Worm (Caenorhabditis elegans) whole organism, late embryonic: Measurements from ENCODE around the gene W01D2.3.
A peak's percentile ranks its signal among the peaks of the same experiment; 100 is the strongest.

Source experiments
- C08G9.2 ChIP-seq: sonication (generic microtip); optimal IDR thresholded peaks from 2 replicates; lab custom pipeline; 2016; ENCODE audit warnings: mild to moderate bottlenecking, missing genetic modification characterization, moderate library complexity, missing compliant biosample characterization
- F13H6.1 ChIP-seq: sonication (generic microtip); optimal IDR thresholded peaks from 2 replicates; lab custom pipeline; 2016; ENCODE audit warnings: missing genetic modification characterization, missing compliant biosample characterization
- K02D7.2 ChIP-seq: sonication (generic microtip); optimal IDR thresholded peaks from 2 replicates; lab custom pipeline; 2017; ENCODE audit warnings: mild to moderate bottlenecking, missing genetic modification characterization, missing compliant biosample characterization
- K09A11.1 ChIP-seq: sonication (generic microtip); optimal IDR thresholded peaks from 2 replicates; lab custom pipeline; 2017; ENCODE audit warnings: antibody characterized with exemption, mild to moderate bottlenecking, missing genetic modification characterization, missing compliant biosample characterization; ENCODE audit not compliant: insufficient read depth
- T23F11.4 ChIP-seq: fragments of 200-800 bp; sonication (Bioruptor generic); optimal IDR thresholded peaks from 2 replicates; lab custom pipeline; 2018; ENCODE audit warnings: mild to moderate bottlenecking, missing genetic modification characterization, missing compliant biosample characterization
- ahr-1 ChIP-seq: sonication (generic microtip); optimal IDR thresholded peaks from 2 replicates; lab custom pipeline; 2016; ENCODE audit warnings: missing genetic modification characterization, missing compliant biosample characterization
- ama-1 ChIP-seq: fragments of 150-350 bp; optimal IDR thresholded peaks from 2 replicates; lab custom pipeline; 2014
- ceh-14 ChIP-seq: sonication (generic microtip); optimal IDR thresholded peaks from 2 replicates; lab custom pipeline; 2016; ENCODE audit warnings: missing genotype, missing genetic modification characterization, missing compliant biosample characterization
- ceh-18 ChIP-seq: sonication (generic microtip); optimal IDR thresholded peaks from 2 replicates; lab custom pipeline; 2016; ENCODE audit warnings: missing genetic modification characterization, missing compliant biosample characterization
- ceh-2 ChIP-seq: sonication (generic microtip); optimal IDR thresholded peaks from 2 replicates; lab custom pipeline; 2016; ENCODE audit warnings: missing genotype, missing genetic modification characterization, missing compliant biosample characterization
- ceh-24 ChIP-seq: sonication (generic microtip); optimal IDR thresholded peaks from 2 replicates; lab custom pipeline; 2016; ENCODE audit warnings: mild to moderate bottlenecking, missing genetic modification characterization, missing compliant biosample characterization
- ceh-30 ChIP-seq: fragments of 150-350 bp; optimal IDR thresholded peaks from 2 replicates; lab custom pipeline; 2014; ENCODE audit warnings: missing biosample characterization, missing genetic modification characterization
- ceh-34 ChIP-seq: sonication (generic microtip); optimal IDR thresholded peaks from 2 replicates; lab custom pipeline; 2016; ENCODE audit warnings: mild to moderate bottlenecking, missing genetic modification characterization, missing compliant biosample characterization
- ceh-45 ChIP-seq: fragments of 200-800 bp; sonication (Bioruptor generic); IDR thresholded peaks from 2 replicates; pipeline ENCODE4 v1.3.6; 2022; ENCODE audit warnings: missing genetic modification reagents, missing genetic modification characterization, missing compliant biosample characterization
- ceh-6 ChIP-seq: fragments of 200-800 bp; sonication (Bioruptor generic); optimal IDR thresholded peaks from 2 replicates; lab custom pipeline; 2018; ENCODE audit warnings: mild to moderate bottlenecking, missing genetic modification characterization, missing compliant biosample characterization
- che-1 ChIP-seq: sonication (generic microtip); optimal IDR thresholded peaks from 2 replicates; lab custom pipeline; 2016; ENCODE audit warnings: mild to moderate bottlenecking, missing genetic modification characterization, missing compliant biosample characterization
- dmd-4 ChIP-seq: sonication (generic microtip); optimal IDR thresholded peaks from 2 replicates; lab custom pipeline; 2016; ENCODE audit warnings: borderline replicate concordance, missing genetic modification characterization, missing compliant biosample characterization
- dve-1 ChIP-seq: sonication (generic microtip); optimal IDR thresholded peaks from 2 replicates; lab custom pipeline; 2017; ENCODE audit warnings: antibody characterized with exemption, mild to moderate bottlenecking, missing genetic modification characterization, missing compliant biosample characterization
- ets-4 ChIP-seq: sonication (generic microtip); optimal IDR thresholded peaks from 2 replicates; lab custom pipeline; 2016; ENCODE audit warnings: missing genetic modification characterization, missing compliant biosample characterization
- eyg-1 ChIP-seq: sonication (generic microtip); optimal IDR thresholded peaks from 2 replicates; lab custom pipeline; 2016; ENCODE audit warnings: missing genotype, missing genetic modification characterization, missing compliant biosample characterization
- fax-1 ChIP-seq: sonication (generic microtip); optimal IDR thresholded peaks from 2 replicates; lab custom pipeline; 2016; ENCODE audit warnings: missing genotype, missing genetic modification characterization, missing compliant biosample characterization
- fkh-10 ChIP-seq: fragments of 150-350 bp; optimal IDR thresholded peaks from 2 replicates; lab custom pipeline; 2014; ENCODE audit warnings: missing biosample characterization, missing genetic modification reagents, missing genetic modification characterization
- hlh-13 ChIP-seq: fragments of 200-800 bp; sonication (Bioruptor generic); optimal IDR thresholded peaks from 2 replicates; lab custom pipeline; 2018; ENCODE audit warnings: mild to moderate bottlenecking, missing genetic modification characterization, missing compliant biosample characterization
- hlh-30 ChIP-seq: sonication (generic microtip); optimal IDR thresholded peaks from 2 replicates; lab custom pipeline; 2017; ENCODE audit warnings: antibody characterized with exemption, missing genetic modification characterization, missing compliant biosample characterization; ENCODE audit not compliant: insufficient read depth
- hlh-6 ChIP-seq: sonication (generic microtip); optimal IDR thresholded peaks from 2 replicates; lab custom pipeline; 2016; ENCODE audit warnings: missing genotype, missing genetic modification characterization, missing compliant biosample characterization
- hlh-8 ChIP-seq: sonication (generic microtip); optimal IDR thresholded peaks from 2 replicates; lab custom pipeline; 2016; ENCODE audit warnings: missing genotype, missing genetic modification characterization, missing compliant biosample characterization
- lim-6 ChIP-seq: sonication (generic microtip); optimal IDR thresholded peaks from 2 replicates; lab custom pipeline; 2016; ENCODE audit warnings: missing genetic modification characterization, missing compliant biosample characterization
- lin-11 ChIP-seq: fragments of 200-800 bp; sonication (Bioruptor generic); optimal IDR thresholded peaks from 2 replicates; lab custom pipeline; 2018; ENCODE audit warnings: mild to moderate bottlenecking, missing genetic modification characterization, missing compliant biosample characterization
- madf-2 ChIP-seq: sonication (generic microtip); optimal IDR thresholded peaks from 2 replicates; lab custom pipeline; 2017; ENCODE audit warnings: missing genetic modification characterization, missing compliant biosample characterization
- nfya-1 ChIP-seq: sonication (generic microtip); optimal IDR thresholded peaks from 2 replicates; lab custom pipeline; 2017; ENCODE audit warnings: missing genetic modification characterization, mild to moderate bottlenecking, missing compliant biosample characterization, antibody characterized with exemption, moderate library complexity
- nhr-11 ChIP-seq: fragments of 150-350 bp; optimal IDR thresholded peaks from 2 replicates; lab custom pipeline; 2014; ENCODE audit warnings: missing biosample characterization, missing genetic modification characterization
- nhr-232 ChIP-seq: sonication (generic microtip); optimal IDR thresholded peaks from 2 replicates; lab custom pipeline; 2016; ENCODE audit warnings: missing genetic modification characterization, missing compliant biosample characterization
- odd-2 ChIP-seq: sonication (generic microtip); optimal IDR thresholded peaks from 2 replicates; lab custom pipeline; 2017; ENCODE audit warnings: antibody characterized with exemption, mild to moderate bottlenecking, missing genetic modification characterization, missing compliant biosample characterization
- pag-3 ChIP-seq: sonication (generic microtip); optimal IDR thresholded peaks from 2 replicates; lab custom pipeline; 2016; ENCODE audit warnings: missing compliant biosample characterization, missing genetic modification characterization, borderline replicate concordance
- pat-9 ChIP-seq: fragments of 200-800 bp; sonication (Bioruptor generic); optimal IDR thresholded peaks from 2 replicates; lab custom pipeline; 2018; ENCODE audit warnings: mild to moderate bottlenecking, missing genetic modification characterization, moderate library complexity, missing compliant biosample characterization
- pax-1 ChIP-seq: fragments of 150-350 bp; optimal IDR thresholded peaks from 2 replicates; lab custom pipeline; 2014; ENCODE audit warnings: missing biosample characterization, missing genetic modification characterization
- pha-2 ChIP-seq: sonication (generic microtip); optimal IDR thresholded peaks from 2 replicates; lab custom pipeline; 2017; ENCODE audit warnings: mild to moderate bottlenecking, missing genetic modification characterization, missing compliant biosample characterization
- pha-4 ChIP-seq: fragments of 150-350 bp; optimal IDR thresholded peaks from 2 replicates; lab custom pipeline; 2018; ENCODE audit warnings: missing biosample characterization, missing genetic modification reagents, missing genetic modification characterization
- pros-1 ChIP-seq: fragments of 150-350 bp; optimal IDR thresholded peaks from 2 replicates; lab custom pipeline; 2014; ENCODE audit warnings: missing biosample characterization, missing genetic modification reagents, missing genetic modification characterization
- ref-2 ChIP-seq: sonication (generic microtip); optimal IDR thresholded peaks from 2 replicates; lab custom pipeline; 2016; ENCODE audit warnings: missing genetic modification characterization, missing compliant biosample characterization
- rnt-1 ChIP-seq: sonication (generic microtip); optimal IDR thresholded peaks from 2 replicates; lab custom pipeline; 2016; ENCODE audit warnings: missing genetic modification characterization, missing compliant biosample characterization
- sdc-2 ChIP-seq: sonication (generic microtip); optimal IDR thresholded peaks from 2 replicates; lab custom pipeline; 2016; ENCODE audit warnings: missing genotype, missing genetic modification characterization, missing compliant biosample characterization
- sox-2 ChIP-seq: fragments of 200-800 bp; sonication (Bioruptor generic); IDR thresholded peaks from 2 replicates; pipeline ENCODE4 v1.3.6; 2022; ENCODE audit warnings: missing genetic modification reagents, missing genetic modification characterization, missing compliant biosample characterization
- sox-4 ChIP-seq: sonication (generic microtip); optimal IDR thresholded peaks from 2 replicates; lab custom pipeline; 2017; ENCODE audit warnings: mild to moderate bottlenecking, missing genetic modification characterization, inconsistent platforms, missing compliant biosample characterization
- syd-9 ChIP-seq: sonication (generic microtip); optimal IDR thresholded peaks from 2 replicates; lab custom pipeline; 2016; ENCODE audit warnings: mild to moderate bottlenecking, missing genetic modification characterization, moderate library complexity, missing compliant biosample characterization
- tbx-2 ChIP-seq: sonication (generic microtip); optimal IDR thresholded peaks from 2 replicates; lab custom pipeline; 2016; ENCODE audit warnings: missing genetic modification characterization, missing compliant biosample characterization
- tbx-7 ChIP-seq: sonication (generic microtip); optimal IDR thresholded peaks from 2 replicates; lab custom pipeline; 2016; ENCODE audit warnings: missing genotype, missing genetic modification characterization, missing compliant biosample characterization
- ttx-3 ChIP-seq: sonication (generic microtip); optimal IDR thresholded peaks from 2 replicates; lab custom pipeline; 2016; ENCODE audit warnings: missing genetic modification reagents, missing genetic modification characterization, missing compliant biosample characterization
- unc-3 ChIP-seq, 2 experiments: fragments of 200-800 bp in 1 of 2; sonication (Bioruptor generic) in 1 of 2; sonication (generic microtip) in 1 of 2; conservative IDR thresholded peaks in 1 of 2; optimal IDR thresholded peaks in 1 of 2; 2 replicates each; pipeline versions ENCODE4 v1.3.6 to Lab custom; 2016 to 2022; ENCODE audit warnings: missing compliant biosample characterization in 2 of 2, missing genetic modification characterization in 2 of 2, missing genetic modification reagents in 1 of 2
- unc-42 ChIP-seq: sonication (generic microtip); optimal IDR thresholded peaks from 2 replicates; lab custom pipeline; 2016; ENCODE audit warnings: missing genotype, missing genetic modification characterization, missing compliant biosample characterization
- unc-55 ChIP-seq: sonication (generic microtip); optimal IDR thresholded peaks from 2 replicates; lab custom pipeline; 2017; ENCODE audit warnings: missing biosample characterization, missing genetic modification reagents, missing genetic modification characterization

W01D2.3 gene

ce11 chrII:14804259-14804899, at the start of gene W01D2.3:
Gene W01D2.3, minus strand, starts transcription at chrII:14804309.
- TF ChIP-seq nhr-232 (tag; lab: Kevin White, UChicago), result peak; percentile 91
- peak; percentile 79 for TF ChIP-seq dve-1 (tag; lab: Kevin White, UChicago)
- TF ChIP-seq T23F11.4, result peak; percentile 85
- TF ChIP-seq sox-2 (GFP tag; lab: Robert Waterston, UW), result peak; percentile 69; the same call in 1 of the 2 replicates
- no peak for TF ChIP-seq pax-1 (tag; lab: Kevin White, UChicago)
- TF ChIP-seq ceh-30 (tag; lab: Kevin White, UChicago), result peak; percentile 32
- peak; percentile 95 for TF ChIP-seq ref-2 (tag; lab: Kevin White, UChicago)
- TF ChIP-seq K02D7.2 (tag; lab: Kevin White, UChicago), result peak; percentile 86
- TF ChIP-seq K09A11.1, result peak; percentile 66
- TF ChIP-seq tbx-7 (tag; lab: Kevin White, UChicago), result peak; percentile 71
- TF ChIP-seq ceh-45 (GFP tag; lab: Robert Waterston, UW), result peak; percentile 56
- TF ChIP-seq hlh-8 (tag; lab: Kevin White, UChicago), result peak; percentile 63
- TF ChIP-seq ceh-6 (GFP tag; lab: Kevin White, UChicago), result peak; percentile 89
- peak; percentile 88 for TF ChIP-seq pat-9
- TF ChIP-seq nfya-1, result peak; percentile 73
- peak; percentile 92 for TF ChIP-seq pha-2
- TF ChIP-seq lin-11, result peak; percentile 84
- peak; percentile 76 for TF ChIP-seq C08G9.2 (tag; lab: Kevin White, UChicago)
- TF ChIP-seq unc-55 (GFP tag; lab: Kevin White, UChicago), result no peak
- TF ChIP-seq ttx-3 (tag; lab: Kevin White, UChicago), result peak; percentile 84
- TF ChIP-seq pag-3 (tag; lab: Kevin White, UChicago), result peak; percentile 72
- TF ChIP-seq pha-4 (tag; lab: Kevin White, UChicago), result no peak
- TF ChIP-seq ceh-2 (tag; lab: Kevin White, UChicago), result peak; percentile 87
- peak; percentile 91 for TF ChIP-seq madf-2
- peak; percentile 87 for TF ChIP-seq dmd-4 (tag; lab: Kevin White, UChicago)
- peak; percentile 97 for TF ChIP-seq eyg-1 (tag; lab: Kevin White, UChicago)
- TF ChIP-seq fax-1 (tag; lab: Kevin White, UChicago), result peak; percentile 84
- TF ChIP-seq hlh-6 (tag; lab: Kevin White, UChicago), result peak; percentile 94
- peak; percentile 78 for TF ChIP-seq syd-9 (tag; lab: Kevin White, UChicago)
- peak; percentile 64 for TF ChIP-seq rnt-1 (tag; lab: Kevin White, UChicago)
- TF ChIP-seq tbx-2 (tag; lab: Kevin White, UChicago), result peak; percentile 93
- peak; percentile 87 for TF ChIP-seq F13H6.1 (tag; lab: Kevin White, UChicago)
- peak; percentile 96 for TF ChIP-seq ceh-34 (tag; lab: Kevin White, UChicago)
- no peak for TF ChIP-seq ama-1 (lab: Kevin White, UChicago)
- peak; percentile 31 for TF ChIP-seq ets-4 (tag; lab: Kevin White, UChicago)
- peak; percentile 82 for TF ChIP-seq ceh-18 (tag; lab: Kevin White, UChicago)
- peak; percentile 81 for TF ChIP-seq lim-6 (tag; lab: Kevin White, UChicago)
- peak; percentile 71 for TF ChIP-seq ceh-24 (tag; lab: Kevin White, UChicago)
- TF ChIP-seq che-1 (tag; lab: Kevin White, UChicago), result peak; percentile 94
- TF ChIP-seq sox-4 (tag; lab: Kevin White, UChicago), result peak; percentile 90
- peak; percentile 87 for TF ChIP-seq ahr-1 (tag; lab: Kevin White, UChicago)
- TF ChIP-seq hlh-30 (tag; lab: Kevin White, UChicago), result peak; percentile 32
- no peak for TF ChIP-seq pros-1
- TF ChIP-seq sdc-2, result peak; percentile 89
- TF ChIP-seq unc-42 (tag; lab: Kevin White, UChicago), result peak; percentile 61
- peak; percentile 79 for TF ChIP-seq unc-3 (GFP tag; conservative IDR thresholded peaks at IDR 0.05; lab: Robert Waterston, UW)
- TF ChIP-seq unc-3 (tag; optimal IDR thresholded peaks at IDR 0.05; lab: Kevin White, UChicago), result peak; percentile 67
- TF ChIP-seq odd-2 (tag; lab: Kevin White, UChicago), result peak; percentile 61
- peak; percentile 95 for TF ChIP-seq ceh-14
- TF ChIP-seq hlh-13 (GFP tag; lab: Kevin White, UChicago), result peak; percentile 85
- no peak for TF ChIP-seq nhr-11
- no peak for TF ChIP-seq fkh-10 (GFP tag; lab: Kevin White, UChicago)
